Worm (Caenorhabditis elegans) whole organism, young adult: Measurements from ENCODE around the gene M142.5.

Experiments used
- B0336.3 ChIP-seq: fragments of 200-800 bp; sonication (Bioruptor generic); IDR thresholded peaks from 2 replicates; pipeline ENCODE4 v1.3.6; 2022; ENCODE audit warnings: missing genetic modification characterization, missing compliant biosample characterization
- C17E4.6 ChIP-seq: fragments of 200-800 bp; sonication (Bioruptor generic); IDR thresholded peaks from 2 replicates; pipeline ENCODE4 v1.3.6; 2022; ENCODE audit warnings: missing genetic modification reagents, missing genetic modification characterization, missing compliant biosample characterization
- ZK185.1 ChIP-seq: sonication (generic microtip); optimal IDR thresholded peaks from 2 replicates; lab custom pipeline; 2016; ENCODE audit warnings: mild to moderate bottlenecking, missing genetic modification characterization, missing compliant biosample characterization; ENCODE audit not compliant: poor library complexity, severe bottlenecking
- athp-1 ChIP-seq: sonication (generic microtip); optimal IDR thresholded peaks from 2 replicates; lab custom pipeline; 2017; ENCODE audit warnings: mild to moderate bottlenecking, missing genetic modification characterization, missing compliant biosample characterization
- attf-6 ChIP-seq: fragments of 200-800 bp; sonication (Bioruptor generic); IDR thresholded peaks from 2 replicates; pipeline ENCODE4 v1.3.6; 2022; ENCODE audit warnings: missing genetic modification reagents, missing genetic modification characterization, missing compliant biosample characterization
- hmg-20 ChIP-seq: fragments of 200-800 bp; sonication (Bioruptor generic); IDR thresholded peaks from 2 replicates; pipeline ENCODE4 v1.3.6; 2022; ENCODE audit warnings: missing genetic modification reagents, missing genetic modification characterization, missing compliant biosample characterization

- TF ChIP-seq hmg-20 (GFP tag; lab: Robert Waterston, UW) (no peak), athp-1 (tag; lab: Kevin White, UChicago) (no peak), C17E4.6 (GFP tag; lab: Robert Waterston, UW) (no peak), ZK185.1 (no peak), B0336.3 (GFP tag; lab: Robert Waterston, UW) (no peak), attf-6 (GFP tag; lab: Robert Waterston, UW) (no peak)
These were observed 7.5 kb upstream of the M142.5 start for ce11 chrIII:10923539-10923938.
